Worm (Caenorhabditis elegans) whole organism, late embryonic: Measurements from ENCODE around the gene F46C5.6.

Source experiments
- hlh-30 ChIP-seq: sonication (generic microtip); optimal IDR thresholded peaks from 2 replicates; lab custom pipeline; 2017; ENCODE audit warnings: antibody characterized with exemption, missing genetic modification characterization, missing compliant biosample characterization; ENCODE audit not compliant: insufficient read depth
- nfya-1 ChIP-seq: sonication (generic microtip); optimal IDR thresholded peaks from 2 replicates; lab custom pipeline; 2017; ENCODE audit warnings: missing genetic modification characterization, mild to moderate bottlenecking, missing compliant biosample characterization, antibody characterized with exemption, moderate library complexity

DNA sequence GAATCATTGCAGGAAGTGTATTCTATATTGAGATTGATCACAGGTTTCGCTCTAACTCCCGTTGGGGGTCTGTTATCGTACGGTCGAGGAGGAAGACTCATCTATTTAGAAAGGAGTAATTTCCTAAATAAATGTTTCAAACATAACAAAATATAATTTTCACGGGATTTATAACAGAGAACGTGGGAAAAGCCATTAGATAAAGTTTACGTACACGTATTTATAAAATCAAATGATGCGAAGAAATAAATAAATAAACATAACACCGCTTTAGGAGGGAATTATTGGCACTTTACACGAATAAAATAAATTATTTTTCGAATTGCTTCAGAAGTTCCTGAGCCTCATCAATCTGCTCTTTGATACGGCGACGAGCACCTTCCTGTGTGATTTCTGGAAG lies 35.8 kb downstream of the F46C5.6 start, which contains the start of gene F07H5.10:
- TF ChIP-seq hlh-30 (tag; lab: Kevin White, UChicago) (no peak), nfya-1 (tag; lab: Kevin White, UChicago) (no peak)
